Worm (Caenorhabditis elegans) whole organism, L4/young adult: ENCODE measurements around the gene ZK177.11.

Experiments
- W03F9.2 ChIP-seq: fragments of 150-350 bp; optimal IDR thresholded peaks from 2 replicates; lab custom pipeline; 2014; ENCODE audit warnings: missing biosample characterization, missing genetic modification characterization
- him-1 ChIP-seq: sonication (generic microtip); optimal IDR thresholded peaks from 2 replicates; lab custom pipeline; 2016; ENCODE audit warnings: missing genotype, missing genetic modification reagents, missing genetic modification characterization, missing compliant biosample characterization

- TF ChIP-seq W03F9.2 (tag; lab: Kevin White, UChicago): no peak
- TF ChIP-seq him-1 (tag; lab: Kevin White, UChicago): no peak
Observed at ce11 chrII:5549746-5550145, 27.0 kb downstream of the ZK177.11 start, which contains the start of gene C17C3.6.
